Worm (Caenorhabditis elegans): ENCODE results near the gene str-60.

ce11 chrV:15879508-15879907, 18.3 kb upstream of the str-60 start, which contains the start of gene nhr-84:
- TF ChIP-seq dao-5 (tag; optimal IDR thresholded peaks at IDR 0.05) = no peak
- no peak for TF ChIP-seq him-1 (tag; optimal IDR thresholded peaks at IDR 0.05)
